Worm (Caenorhabditis elegans) whole organism, L3 larva: Measurements from ENCODE around the gene srbc-34.

ENCODE experiments used
- egl-27 ChIP-seq: sonication (generic microtip); optimal IDR thresholded peaks from 4 replicates; lab custom pipeline; 2017; ENCODE audit warnings: missing biosample characterization, missing genetic modification reagents, missing genetic modification characterization
- elt-3 ChIP-seq, 3 experiments: fragments of 150-350 bp in 1 of 3; sonication (generic microtip) in 2 of 3; optimal IDR thresholded peaks; 2 replicates in 2 of 3; 4 replicates in 1 of 3; lab custom pipeline; 2014 to 2017; ENCODE audit warnings: missing biosample characterization in 3 of 3, missing genetic modification characterization in 3 of 3
- fos-1 ChIP-seq: fragments of 150-350 bp; optimal IDR thresholded peaks from 2 replicates; lab custom pipeline; 2014; ENCODE audit warnings: missing biosample characterization, missing genetic modification characterization
- lin-39 ChIP-seq: fragments of 150-350 bp; optimal IDR thresholded peaks from 2 replicates; lab custom pipeline; 2018; ENCODE audit warnings: missing biosample characterization, missing genetic modification reagents, missing genetic modification characterization
- nhr-23 ChIP-seq: fragments of 150-350 bp; optimal IDR thresholded peaks from 2 replicates; lab custom pipeline; 2014; ENCODE audit warnings: missing biosample characterization, missing genetic modification reagents, missing genetic modification characterization
- snpc-4 ChIP-seq: fragments of 150-350 bp; optimal IDR thresholded peaks from 2 replicates; lab custom pipeline; 2014; ENCODE audit warnings: missing biosample characterization, missing genetic modification characterization
- unc-62 ChIP-seq: fragments of 150-350 bp; sonication (generic microtip); optimal IDR thresholded peaks from 4 replicates; lab custom pipeline; 2014; ENCODE audit warnings: missing biosample characterization, missing genetic modification reagents, missing genetic modification characterization
- ztf-4 ChIP-seq: fragments of 150-350 bp; optimal IDR thresholded peaks from 2 replicates; lab custom pipeline; 2014; ENCODE audit warnings: missing biosample characterization, missing genetic modification characterization

ce11 chrV:20234439-20234838 is 28.3 kb downstream of the srbc-34 start:
- TF ChIP-seq fos-1 (tag; lab: Kevin White, UChicago) (no peak), ztf-4 (tag; lab: Kevin White, UChicago) (no peak), elt-3 (tag; optimal IDR thresholded peaks at IDR 0.05; lab: Kevin White, UChicago) (no peak), lin-39 (tag; lab: Kevin White, UChicago) (no peak), nhr-23 (tag; lab: Kevin White, UChicago) (no peak), egl-27 (no peak), unc-62 (GFP tag; lab: Kevin White, UChicago) (no peak), snpc-4 (tag; lab: Kevin White, UChicago) (no peak)
